Worm (Caenorhabditis elegans): ENCODE results near the gene unc-130.

DNA sequence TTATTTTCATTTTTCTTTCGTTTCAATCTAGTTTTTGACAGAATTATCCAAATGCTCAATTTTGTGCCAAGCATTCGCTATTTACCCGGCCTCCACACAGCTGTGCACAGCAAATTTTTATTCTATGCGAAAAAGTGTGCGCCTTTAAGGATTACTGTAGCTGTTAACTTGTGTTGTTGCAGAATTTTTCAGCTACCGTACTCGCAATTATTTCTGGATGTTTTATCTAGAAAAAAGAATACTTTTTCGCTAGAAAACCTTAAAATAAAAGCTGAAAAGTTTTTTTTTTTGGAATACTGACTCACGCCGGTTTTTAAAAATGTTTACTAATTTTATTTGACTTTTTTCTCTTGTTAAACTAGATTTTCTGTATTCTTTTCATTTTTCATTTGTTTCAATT is 40.3 kb upstream of the unc-130 start:
- TF ChIP-seq blmp-1 (tag; optimal IDR thresholded peaks at IDR 0.05): no peak
- no peak for TF ChIP-seq elt-3 (tag; optimal IDR thresholded peaks at IDR 0.05)
- no peak for TF ChIP-seq ztf-11 (tag; optimal IDR thresholded peaks at IDR 0.05)
- no peak for TF ChIP-seq zip-8 (tag; optimal IDR thresholded peaks at IDR 0.05)
- no peak for TF ChIP-seq snpc-4 (tag; optimal IDR thresholded peaks at IDR 0.05)
- no peak for TF ChIP-seq nhr-12 (tag; optimal IDR thresholded peaks at IDR 0.05)
- TF ChIP-seq unc-62 (GFP tag; optimal IDR thresholded peaks at IDR 0.05): no peak
- TF ChIP-seq mab-5 (tag; optimal IDR thresholded peaks at IDR 0.05): no peak
- TF ChIP-seq mep-1 (tag; optimal IDR thresholded peaks at IDR 0.05): no peak
- TF ChIP-seq M03D4.4 (tag; optimal IDR thresholded peaks at IDR 0.05): no peak
- no peak for TF ChIP-seq ces-1 (GFP tag; optimal IDR thresholded peaks at IDR 0.05)
- TF ChIP-seq sptf-1 (tag; optimal IDR thresholded peaks at IDR 0.05): no peak
- TF ChIP-seq sem-2 (GFP tag; optimal IDR thresholded peaks at IDR 0.05): no peak
